Worm (Caenorhabditis elegans) whole organism, L2 larva: ENCODE results near the gene efhd-1.

Experiments used
- C34F6.9 ChIP-seq: fragments of 150-350 bp; optimal IDR thresholded peaks from 2 replicates; lab custom pipeline; 2014; ENCODE audit warnings: missing biosample characterization, missing genetic modification characterization
- F13H6.1 ChIP-seq: sonication (generic microtip); optimal IDR thresholded peaks from 2 replicates; lab custom pipeline; 2016; ENCODE audit warnings: missing genetic modification characterization, missing compliant biosample characterization
- R02D3.7 ChIP-seq: fragments of 150-350 bp; optimal IDR thresholded peaks from 2 replicates; lab custom pipeline; 2014; ENCODE audit warnings: missing biosample characterization, missing genetic modification characterization
- Y55F3AM.14 ChIP-seq: fragments of 200-800 bp; sonication (Bioruptor generic); optimal IDR thresholded peaks from 2 replicates; lab custom pipeline; 2018; ENCODE audit warnings: mild to moderate bottlenecking, missing genetic modification characterization, missing compliant biosample characterization
- ZK546.5 ChIP-seq: sonication (generic microtip); optimal IDR thresholded peaks from 2 replicates; lab custom pipeline; 2017; ENCODE audit warnings: missing biosample characterization, missing genetic modification characterization
- alr-1 ChIP-seq: fragments of 150-350 bp; optimal IDR thresholded peaks from 2 replicates; lab custom pipeline; 2014; ENCODE audit warnings: missing biosample characterization, missing genetic modification characterization
- aly-2 ChIP-seq: fragments of 150-350 bp; optimal IDR thresholded peaks from 2 replicates; lab custom pipeline; 2014; ENCODE audit warnings: missing biosample characterization, missing genetic modification characterization
- ceh-16 ChIP-seq: fragments of 150-350 bp; optimal IDR thresholded peaks from 2 replicates; lab custom pipeline; 2014; ENCODE audit warnings: missing biosample characterization, missing genetic modification characterization
- crh-2 ChIP-seq: sonication (generic microtip); optimal IDR thresholded peaks from 2 replicates; lab custom pipeline; 2017; ENCODE audit warnings: missing biosample characterization, missing genetic modification characterization
- dmd-4 ChIP-seq: sonication (generic microtip); optimal IDR thresholded peaks from 2 replicates; lab custom pipeline; 2017; ENCODE audit warnings: missing biosample characterization, missing genetic modification characterization
- elt-3 ChIP-seq: sonication (generic microtip); optimal IDR thresholded peaks from 2 replicates; lab custom pipeline; 2017; ENCODE audit warnings: missing biosample characterization, missing genetic modification characterization
- lin-11 ChIP-seq: fragments of 150-350 bp; sonication (generic microtip); optimal IDR thresholded peaks from 2 replicates; lab custom pipeline; 2014; ENCODE audit warnings: missing biosample characterization, missing genetic modification characterization, inconsistent platforms, mixed read lengths
- lin-13 ChIP-seq: fragments of 150-350 bp; optimal IDR thresholded peaks from 2 replicates; lab custom pipeline; 2014; ENCODE audit warnings: missing biosample characterization, missing genetic modification reagents, missing genetic modification characterization
- lin-39 ChIP-seq: fragments of 150-350 bp; optimal IDR thresholded peaks from 2 replicates; lab custom pipeline; 2014; ENCODE audit warnings: missing biosample characterization, missing genetic modification reagents, missing genetic modification characterization
- lsy-2 ChIP-seq, 2 experiments: fragments of 150-350 bp in 1 of 2; sonication (generic microtip) in 1 of 2; optimal IDR thresholded peaks; 2 replicates each; lab custom pipeline; 2014 to 2017; ENCODE audit warnings: missing biosample characterization in 2 of 2, missing genetic modification characterization in 2 of 2
- mdl-1 ChIP-seq, 2 experiments: fragments of 150-350 bp in 1 of 2; sonication (generic microtip) in 1 of 2; optimal IDR thresholded peaks; 2 replicates each; lab custom pipeline; 2017; ENCODE audit warnings: missing biosample characterization in 2 of 2, missing genetic modification characterization in 2 of 2
- nhr-11 ChIP-seq: fragments of 150-350 bp; optimal IDR thresholded peaks from 2 replicates; lab custom pipeline; 2014; ENCODE audit warnings: missing biosample characterization, missing genetic modification characterization
- nhr-12 ChIP-seq: fragments of 150-350 bp; optimal IDR thresholded peaks from 2 replicates; lab custom pipeline; 2014; ENCODE audit warnings: missing biosample characterization, missing genetic modification characterization
- nhr-21 ChIP-seq: fragments of 150-350 bp; optimal IDR thresholded peaks from 2 replicates; lab custom pipeline; 2014; ENCODE audit warnings: missing biosample characterization, missing genetic modification characterization
- nhr-23 ChIP-seq: fragments of 150-350 bp; optimal IDR thresholded peaks from 2 replicates; lab custom pipeline; 2014; ENCODE audit warnings: missing biosample characterization, missing genetic modification reagents, missing genetic modification characterization
- nhr-237 ChIP-seq: fragments of 150-350 bp; optimal IDR thresholded peaks from 2 replicates; lab custom pipeline; 2014; ENCODE audit warnings: missing biosample characterization, missing genetic modification characterization
- nhr-77 ChIP-seq: fragments of 150-350 bp; optimal IDR thresholded peaks from 2 replicates; lab custom pipeline; 2014; ENCODE audit warnings: missing biosample characterization, missing genetic modification characterization
- peb-1 ChIP-seq: fragments of 150-350 bp; optimal IDR thresholded peaks from 2 replicates; lab custom pipeline; 2014; ENCODE audit warnings: missing biosample characterization, missing genetic modification characterization
- sem-4 ChIP-seq: fragments of 150-350 bp; optimal IDR thresholded peaks from 2 replicates; lab custom pipeline; 2014; ENCODE audit warnings: missing biosample characterization, missing genetic modification reagents, missing genetic modification characterization
- skn-1 ChIP-seq: sonication (generic microtip); optimal IDR thresholded peaks from 2 replicates; lab custom pipeline; 2017; ENCODE audit warnings: missing biosample characterization, missing genetic modification characterization
- sma-9 ChIP-seq, 2 experiments: fragments of 150-350 bp in 1 of 2; sonication (generic microtip) in 1 of 2; optimal IDR thresholded peaks; 2 replicates each; lab custom pipeline; 2014 to 2016; ENCODE audit warnings: missing genetic modification characterization in 2 of 2, mild to moderate bottlenecking in 1 of 2, missing biosample characterization in 1 of 2, missing compliant biosample characterization in 1 of 2, missing genetic modification reagents in 1 of 2, moderate library complexity in 1 of 2
- snpc-4 ChIP-seq: fragments of 150-350 bp; optimal IDR thresholded peaks from 2 replicates; lab custom pipeline; 2014; ENCODE audit warnings: missing biosample characterization, missing genetic modification characterization
- unc-55 ChIP-seq: fragments of 150-350 bp; sonication (generic microtip); optimal IDR thresholded peaks from 3 replicates; lab custom pipeline; 2014; ENCODE audit warnings: missing biosample characterization, missing genetic modification reagents, missing genetic modification characterization
- unc-62 ChIP-seq: fragments of 150-350 bp; optimal IDR thresholded peaks from 2 replicates; lab custom pipeline; 2014; ENCODE audit warnings: missing biosample characterization, missing genetic modification reagents, missing genetic modification characterization
- zag-1 ChIP-seq: fragments of 150-350 bp; optimal IDR thresholded peaks from 2 replicates; lab custom pipeline; 2014; ENCODE audit warnings: missing biosample characterization, missing genetic modification characterization
- ztf-1 ChIP-seq: fragments of 200-800 bp; sonication (Bioruptor generic); conservative IDR thresholded peaks from 2 replicates; pipeline ENCODE4 v1.3.6; 2022; ENCODE audit warnings: missing genetic modification characterization, missing compliant biosample characterization
- ztf-11 ChIP-seq: sonication (generic microtip); optimal IDR thresholded peaks from 2 replicates; lab custom pipeline; 2017; ENCODE audit warnings: missing biosample characterization, missing genetic modification characterization
- ztf-4 ChIP-seq: fragments of 150-350 bp; optimal IDR thresholded peaks from 2 replicates; lab custom pipeline; 2014; ENCODE audit warnings: missing biosample characterization, missing genetic modification characterization

The efhd-1 gene

DNA sequence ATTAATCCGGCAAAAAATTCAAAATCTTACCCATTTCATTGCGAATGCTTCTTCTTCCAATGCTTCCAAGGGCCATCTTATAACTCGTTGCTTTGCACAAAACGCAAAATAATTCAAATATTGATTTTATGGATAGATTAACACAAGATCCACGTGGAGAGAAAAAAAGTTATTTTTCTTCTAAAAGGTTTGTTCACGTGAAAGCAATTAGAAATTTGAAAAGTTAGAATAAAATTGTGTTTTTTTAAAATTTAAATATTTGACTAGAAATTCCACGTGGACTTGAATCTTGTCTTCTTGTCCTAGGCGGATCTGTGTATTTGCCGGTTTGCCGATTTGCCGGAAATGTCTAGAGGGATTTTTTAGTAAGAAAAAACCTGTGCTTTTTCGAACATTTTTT lies 3.5 kb upstream of the efhd-1 start, which contains the start of gene Y48B6A.5:
Gene Y48B6A.5, minus strand, starts transcription at position 101 of the 400 bp plus-strand sequence.
- TF ChIP-seq unc-55 (GFP tag; lab: Kevin White, UChicago) (no peak), lsy-2 (tag; optimal IDR thresholded peaks at IDR 0.05; lab: Kevin White, UChicago) (no peak), nhr-21 (tag; lab: Kevin White, UChicago) (no peak), zag-1 (tag; lab: Kevin White, UChicago) (no peak), R02D3.7 (tag; lab: Kevin White, UChicago) (no peak), alr-1 (tag; lab: Kevin White, UChicago) (no peak), lin-13 (no peak), sem-4 (no peak), ceh-16 (no peak), nhr-237 (tag; lab: Kevin White, UChicago) (no peak), crh-2 (tag; lab: Kevin White, UChicago) (no peak), nhr-11 (tag; lab: Kevin White, UChicago) (no peak), dmd-4 (tag; lab: Kevin White, UChicago) (no peak)

DNA sequence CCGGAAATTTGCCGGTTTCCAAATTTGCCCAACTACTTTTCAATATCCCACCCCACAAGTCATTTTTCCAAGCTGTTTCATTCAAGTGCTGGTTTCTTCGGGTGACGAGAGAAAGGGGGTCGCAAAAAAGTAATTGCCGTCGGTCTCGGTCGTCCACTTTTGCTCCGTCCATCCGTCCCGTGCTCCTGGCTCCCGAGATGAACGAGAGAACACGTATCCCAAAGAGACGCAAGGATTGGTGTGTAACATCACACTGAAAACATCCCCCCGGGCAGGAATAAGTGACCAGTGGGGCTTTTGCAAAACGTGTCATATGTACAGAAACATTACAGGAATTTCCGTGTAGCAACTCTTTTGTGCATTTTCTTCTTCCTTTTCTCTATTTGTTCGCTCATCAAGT lies 2.0 kb upstream of the efhd-1 start:
- TF ChIP-seq C34F6.9 (tag; lab: Kevin White, UChicago), result no peak
- no peak for TF ChIP-seq nhr-11 (tag; lab: Kevin White, UChicago)
- no peak for TF ChIP-seq sem-4
- TF ChIP-seq F13H6.1, result peak; percentile 28
- TF ChIP-seq, all 48 proteins: peak for 1

DNA sequence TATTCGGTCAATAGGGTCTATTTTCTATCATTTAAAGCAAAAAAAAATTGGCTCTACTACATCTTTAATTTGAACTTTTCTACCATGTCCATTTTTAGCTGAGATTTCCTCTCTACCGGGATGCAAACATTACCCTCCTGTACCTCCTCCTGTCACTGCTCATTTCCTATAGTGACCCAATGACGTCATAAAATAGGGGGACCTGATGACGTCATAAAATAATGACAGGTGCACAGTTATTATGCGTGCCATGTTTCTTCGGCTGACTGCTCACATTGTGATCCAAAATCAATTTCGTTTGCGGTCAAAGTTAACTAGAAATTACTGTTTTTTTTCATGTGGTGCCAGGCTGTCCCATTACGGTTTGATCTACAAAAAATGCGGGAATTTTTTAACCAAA lies 8.3 kb downstream of the efhd-1 start:
- TF ChIP-seq sma-9 (GFP tag; optimal IDR thresholded peaks at IDR 0.05; lab: Kevin White, UChicago) (no peak), sma-9 (tag; optimal IDR thresholded peaks at IDR 0.05; lab: Kevin White, UChicago) (no peak), nhr-77 (tag; lab: Kevin White, UChicago) (no peak), elt-3 (no peak), snpc-4 (tag; lab: Kevin White, UChicago) (no peak), mdl-1 (tag; optimal IDR thresholded peaks at IDR 0.05; lab: Kevin White, UChicago) (no peak)

DNA sequence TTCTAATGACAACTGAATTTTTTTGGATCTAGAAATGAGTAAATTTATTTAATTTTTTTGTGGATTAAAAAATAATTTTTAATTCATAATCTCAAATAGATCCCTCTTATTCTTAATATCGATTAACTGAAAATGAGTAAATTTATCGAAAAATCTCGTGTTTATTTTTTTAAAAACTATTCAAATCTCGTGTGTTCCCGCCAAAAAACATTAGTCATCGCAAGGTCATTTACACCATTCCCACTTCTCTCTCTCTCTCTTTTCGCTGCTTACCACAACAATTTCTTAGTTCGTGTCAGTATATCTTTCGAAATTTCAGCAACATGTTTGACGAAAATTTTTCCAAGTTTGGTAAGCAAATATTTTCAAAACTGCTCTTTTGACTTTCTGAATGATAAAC lies 8.8 kb downstream of the efhd-1 start:
- TF ChIP-seq lin-13 (no peak), snpc-4 (tag; lab: Kevin White, UChicago) (no peak), R02D3.7 (tag; lab: Kevin White, UChicago) (no peak), skn-1 (no peak), ceh-16 (no peak), nhr-21 (tag; lab: Kevin White, UChicago) (no peak), nhr-12 (no peak), mdl-1 (tag; optimal IDR thresholded peaks at IDR 0.05; lab: Kevin White, UChicago) (no peak), ztf-11 (tag; lab: Kevin White, UChicago) (no peak), ztf-4 (tag; lab: Kevin White, UChicago) (no peak), Y55F3AM.14 (no peak)

DNA sequence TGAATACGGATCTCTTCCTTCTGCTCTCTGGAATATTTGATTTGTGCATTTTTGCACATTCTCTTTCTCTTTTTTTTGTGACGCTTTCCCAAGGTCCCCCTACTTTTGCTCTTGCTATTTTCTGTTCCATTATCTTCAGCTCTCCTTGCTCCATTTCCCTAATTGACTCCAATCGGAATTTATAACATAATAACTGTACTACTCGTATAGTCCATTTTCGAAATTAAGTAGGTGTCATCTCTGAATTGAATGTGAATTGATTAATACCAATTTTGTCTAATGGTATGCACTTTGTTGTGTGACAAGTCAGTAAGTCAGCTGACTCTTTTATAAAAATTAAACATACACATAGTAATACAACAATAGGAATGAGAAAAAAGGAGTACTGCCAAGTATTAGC lies 17.3 kb downstream of the efhd-1 start:
- TF ChIP-seq lsy-2 (tag; optimal IDR thresholded peaks at IDR 0.05; lab: Kevin White, UChicago) (peak in 1 of 2 experiments; percentile 9), unc-62 (GFP tag; lab: Kevin White, UChicago) (no peak), lin-39 (tag; lab: Kevin White, UChicago) (no peak)

DNA sequence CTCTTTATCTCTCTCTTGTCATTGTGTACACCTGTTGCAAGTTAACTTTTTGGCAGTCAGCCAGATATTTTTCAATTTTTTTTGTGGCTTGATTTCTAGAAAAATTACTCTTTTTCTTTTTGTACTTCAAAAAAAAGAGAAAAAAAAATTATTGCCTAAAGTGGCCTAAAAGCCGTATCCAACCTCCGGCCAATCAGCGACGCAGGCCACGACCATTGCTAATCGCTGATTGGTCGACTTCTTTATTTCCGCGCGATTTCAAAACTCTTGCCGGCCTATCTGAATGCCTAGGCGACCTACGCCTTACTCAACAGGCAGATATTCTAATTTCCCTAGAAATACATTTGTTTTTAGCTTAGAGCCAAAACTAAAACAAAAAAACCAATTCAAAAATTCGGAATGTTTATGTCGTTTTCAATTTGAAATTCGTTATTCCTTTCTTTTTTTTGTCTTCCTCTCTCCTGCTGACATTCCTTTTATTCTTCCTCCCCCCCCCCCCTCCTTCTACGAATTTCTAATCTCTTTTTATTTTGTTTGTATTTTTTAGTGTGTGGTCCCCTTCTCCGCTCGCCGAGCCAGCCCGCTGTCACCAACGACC lies 19.0 kb downstream of the efhd-1 start, which contains the start of gene ace-4:
Gene ace-4, plus strand, starts transcription at position 548 of the 598 bp plus-strand sequence.
- no peak for TF ChIP-seq ztf-1 (GFP tag; lab: Robert Waterston, UW)
- TF ChIP-seq peb-1 (tag; lab: Kevin White, UChicago), result no peak
- no peak for TF ChIP-seq nhr-23
- TF ChIP-seq ZK546.5 (tag; lab: Kevin White, UChicago), result no peak
- TF ChIP-seq dmd-4 (tag; lab: Kevin White, UChicago), result no peak
- TF ChIP-seq crh-2 (tag; lab: Kevin White, UChicago), result no peak
- no peak for TF ChIP-seq lin-11 (tag; lab: Kevin White, UChicago)
- no peak for TF ChIP-seq nhr-237 (tag; lab: Kevin White, UChicago)
- no peak for TF ChIP-seq ceh-16
- TF ChIP-seq aly-2 (tag; lab: Kevin White, UChicago), result no peak
- no peak for TF ChIP-seq nhr-77 (tag; lab: Kevin White, UChicago)
